Worm (Caenorhabditis elegans): Measurements from ENCODE around the gene K08C7.6.

The K08C7.6 gene

ce11 chrIV:10698486-10698885, 12.8 kb upstream of the K08C7.6 start:
- TF ChIP-seq Y56A3A.18 (GFP tag; IDR thresholded peaks at IDR 0.05) = no peak
- no peak for TF ChIP-seq nfya-1 (tag; optimal IDR thresholded peaks at IDR 0.05; ENCODE audit: borderline replicate concordance, insufficient read depth)
- no peak for TF ChIP-seq let-526 (GFP tag; IDR thresholded peaks at IDR 0.05)
- 0 out of 2 replicates have a peak, but pooled peaks have one; percentile 49 for TF ChIP-seq ceh-58 (GFP tag; IDR thresholded peaks at IDR 0.05)
- TF ChIP-seq rcor-1 (GFP tag; IDR thresholded peaks at IDR 0.05) = no peak
- no peak for TF ChIP-seq F57C9.4 (tag; optimal IDR thresholded peaks at IDR 0.05)
- TF ChIP-seq Y79H2A.3 (GFP tag; conservative IDR thresholded peaks at IDR 0.05) = no peak
- TF ChIP-seq hrde-1 (tag; optimal IDR thresholded peaks at IDR 0.05; ENCODE audit: borderline replicate concordance) = no peak
- no peak for TF ChIP-seq F49E8.2 (tag; optimal IDR thresholded peaks at IDR 0.05; ENCODE audit: insufficient read depth)
- no peak for TF ChIP-seq fkh-3 (tag; optimal IDR thresholded peaks at IDR 0.05)
- no peak for TF ChIP-seq tbp1 (GFP tag; optimal IDR thresholded peaks at IDR 0.05)
- TF ChIP-seq nfya-2 (GFP tag; IDR thresholded peaks at IDR 0.05) = no peak
- TF ChIP-seq ama-1 (optimal IDR thresholded peaks at IDR 0.05) = no peak
- TF ChIP-seq ama-1 (GFP tag; optimal IDR thresholded peaks at IDR 0.05) = no peak
- TF ChIP-seq lin-40 (tag; optimal IDR thresholded peaks at IDR 0.05) = no peak
- peak; percentile 11; the same call in 1 of the 2 replicates for TF ChIP-seq dox-1 (GFP tag; IDR thresholded peaks at IDR 0.05)
- no peak for TF ChIP-seq unc-130 (GFP tag; optimal IDR thresholded peaks at IDR 0.05)

- TF ChIP-seq ekl-4 (GFP tag; IDR thresholded peaks at IDR 0.05) = peak; percentile 42; the same call in 1 of the 2 replicates
- TF ChIP-seq nhr-90 (tag; optimal IDR thresholded peaks at IDR 0.05) = no peak
- peak; percentile 74 for TF ChIP-seq nhr-80 (tag; optimal IDR thresholded peaks at IDR 0.05)
- TF ChIP-seq die-1 (tag; optimal IDR thresholded peaks at IDR 0.05) = no peak
- no peak for TF ChIP-seq F57A8.1 (GFP tag; optimal IDR thresholded peaks at IDR 0.05)
- peak; percentile 28; the same call in 1 of the 2 replicates for TF ChIP-seq mcd-1 (GFP tag; IDR thresholded peaks at IDR 0.05)
- no peak for TF ChIP-seq ceh-100 (GFP tag; IDR thresholded peaks at IDR 0.05)
- no peak for TF ChIP-seq ztf-26 (tag; optimal IDR thresholded peaks at IDR 0.05)
- TF ChIP-seq B0019.2 (GFP tag; conservative IDR thresholded peaks at IDR 0.05) = no peak
- peak; percentile 100 for TF ChIP-seq hmg-1.2 (GFP tag; IDR thresholded peaks at IDR 0.05)
- TF ChIP-seq let-607 (tag; optimal IDR thresholded peaks at IDR 0.05) = no peak
- no peak for TF ChIP-seq sdz-38 (tag; optimal IDR thresholded peaks at IDR 0.05)
- TF ChIP-seq aptf-2 (GFP tag; conservative IDR thresholded peaks at IDR 0.05) = no peak
- TF ChIP-seq athp-1 (tag; optimal IDR thresholded peaks at IDR 0.05) = no peak
- peak; percentile 90 for TF ChIP-seq attf-5 (GFP tag; optimal IDR thresholded peaks at IDR 0.05)
- TF ChIP-seq F39B2.1 (GFP tag; IDR thresholded peaks at IDR 0.05) = no peak
- TF ChIP-seq T07F8.4 (tag; optimal IDR thresholded peaks at IDR 0.05) = no peak
- peak; percentile 52 for TF ChIP-seq lin-40 (tag; optimal IDR thresholded peaks at IDR 0.05)
- no peak for TF ChIP-seq B0035.1 (tag; optimal IDR thresholded peaks at IDR 0.05)
- TF ChIP-seq rpc-1 (optimal IDR thresholded peaks at IDR 0.05) = no peak
- no peak for TF ChIP-seq rpc-1 (tag; optimal IDR thresholded peaks at IDR 0.05)
- no peak for TF ChIP-seq nfya-2 (GFP tag; IDR thresholded peaks at IDR 0.05)
- no peak for TF ChIP-seq atf-7 (tag; optimal IDR thresholded peaks at IDR 0.05)
- TF ChIP-seq hlh-26 (GFP tag; conservative IDR thresholded peaks at IDR 0.05) = no peak
- no peak for TF ChIP-seq Y53G8AR.9 (GFP tag; conservative IDR thresholded peaks at IDR 0.05)
- no peak for TF ChIP-seq ztf-3 (GFP tag; optimal IDR thresholded peaks at IDR 0.05)
- no peak for TF ChIP-seq F37B4.10 (GFP tag; IDR thresholded peaks at IDR 0.05)
- no peak for TF ChIP-seq F10E7.11 (tag; optimal IDR thresholded peaks at IDR 0.05)
- TF ChIP-seq pha-4 (tag; optimal IDR thresholded peaks at IDR 0.05) = peak; percentile 4
- TF ChIP-seq K12H6.12 (tag; optimal IDR thresholded peaks at IDR 0.05) = peak; percentile 10
- TF ChIP-seq pbrm-1 (GFP tag; IDR thresholded peaks at IDR 0.05) = peak; percentile 49; the same call in 1 of the 2 replicates
- TF ChIP-seq rec-8 (tag; optimal IDR thresholded peaks at IDR 0.05) = no peak
These were observed 11.6 kb upstream of the K08C7.6 start, which contains the start of gene allo-1 for ce11 chrIV:10697022-10697979. Gene allo-1, minus strand, starts transcription at chrIV:10697072.

Data from whole organism, young adult.